Worm (Caenorhabditis elegans): ENCODE results near the gene sup-37.
"Not testable (repeated sequence)": the region's sequence is repeated elsewhere in the genome, so short reads cannot be mapped to it uniquely, and the experiment has no call there.

sup-37 gene

ce11 chrV:8796889-8797288 is 10.5 kb downstream of the sup-37 start:
- no peak for TF ChIP-seq F13C5.2 (tag; optimal IDR thresholded peaks at IDR 0.05)
- no peak for TF ChIP-seq tra-4 (tag; optimal IDR thresholded peaks at IDR 0.05)
- peak; percentile 12 for TF ChIP-seq B0310.2 (tag; optimal IDR thresholded peaks at IDR 0.05)

DNA sequence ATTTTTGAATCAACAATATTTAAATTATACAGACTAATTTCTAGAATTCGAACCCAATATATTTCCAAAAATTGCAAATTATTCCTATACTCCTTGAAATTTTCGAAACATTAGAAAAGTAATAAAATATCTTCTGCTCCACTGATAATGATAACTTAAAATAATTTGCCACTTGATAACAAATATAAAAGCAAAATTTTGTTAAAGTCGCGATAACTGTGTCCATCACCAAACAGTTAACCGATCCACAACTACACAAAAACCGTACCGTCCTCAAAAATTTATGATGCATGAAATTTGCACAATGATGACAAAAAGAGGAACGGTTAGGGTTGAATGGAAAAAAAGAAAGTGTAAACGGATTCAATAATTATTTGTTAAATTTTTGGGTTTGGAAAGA is 12.1 kb downstream of the sup-37 start:
- TF ChIP-seq aly-1 (tag; optimal IDR thresholded peaks at IDR 0.05): no peak
- TF ChIP-seq B0310.2 (tag; optimal IDR thresholded peaks at IDR 0.05): no peak
- TF ChIP-seq tra-4 (tag; optimal IDR thresholded peaks at IDR 0.05): no peak
- no peak for TF ChIP-seq tbx-11 (GFP tag; IDR thresholded peaks at IDR 0.05)
- no peak for TF ChIP-seq hmbx-1 (tag; optimal IDR thresholded peaks at IDR 0.05)
- TF ChIP-seq hnd-1 (tag; optimal IDR thresholded peaks at IDR 0.05): no peak
- no peak for TF ChIP-seq ets-7 (tag; optimal IDR thresholded peaks at IDR 0.05)

DNA sequence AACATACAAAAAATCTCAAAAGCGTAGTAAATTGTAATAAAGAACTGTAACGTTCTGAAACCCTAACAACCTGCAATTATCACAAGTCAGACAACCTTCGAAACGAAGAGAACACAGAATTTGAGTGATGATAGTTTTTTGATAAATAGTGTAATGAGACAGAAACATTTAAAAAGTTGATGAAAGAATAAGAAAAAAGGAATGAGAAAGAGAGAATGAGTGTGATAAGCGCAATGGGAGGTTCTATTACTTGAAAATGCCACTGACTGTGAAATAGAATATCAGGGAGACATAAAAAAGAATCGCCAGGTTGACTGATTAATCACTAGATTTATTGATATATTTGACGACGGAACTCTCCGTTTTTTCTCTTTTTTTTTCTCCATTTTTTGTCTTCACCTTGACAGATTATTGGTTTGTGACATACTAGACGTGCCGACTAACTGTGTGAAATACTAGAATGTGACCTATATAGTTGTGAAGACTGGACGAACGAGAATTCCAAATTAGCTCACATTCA is 13.0 kb downstream of the sup-37 start:
- no peak for TF ChIP-seq scrt-1 (GFP tag; IDR thresholded peaks at IDR 0.05)

DNA sequence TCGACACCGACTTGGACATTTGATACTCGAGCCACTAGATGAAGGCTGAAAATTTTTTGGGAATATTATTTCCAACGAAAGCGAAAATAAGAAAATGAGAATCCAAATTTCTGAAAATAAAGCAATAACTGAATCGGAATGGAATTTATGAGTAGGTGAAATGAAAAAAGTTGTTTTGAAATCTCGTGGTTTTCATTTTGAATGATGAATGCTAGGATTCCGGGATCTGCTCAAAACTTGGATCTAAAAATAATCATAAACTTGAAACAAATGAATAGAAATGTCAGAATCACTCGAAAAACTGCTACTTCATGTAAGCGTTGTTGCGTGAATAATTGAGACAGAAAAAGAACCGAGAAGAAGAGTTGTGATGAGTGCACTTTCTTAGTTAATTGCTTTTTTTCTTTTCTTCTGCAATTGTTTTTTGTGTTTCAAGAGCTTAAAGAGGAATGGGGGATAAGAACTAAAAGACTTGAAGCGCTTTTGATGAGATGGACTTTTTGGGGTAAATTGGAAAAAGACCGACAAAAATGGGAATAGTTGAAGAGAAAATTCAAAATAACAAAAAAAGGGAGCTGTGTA is 14.7 kb downstream of the sup-37 start, which contains the start of gene magu-2:
Gene magu-2, minus strand, starts transcription at position 51 of the 582 bp plus-strand sequence.
- TF ChIP-seq scrt-1 (GFP tag; IDR thresholded peaks at IDR 0.05): no peak
- no peak for TF ChIP-seq hmbx-1 (tag; optimal IDR thresholded peaks at IDR 0.05)
- no peak for TF ChIP-seq tbx-37 (GFP tag; conservative IDR thresholded peaks at IDR 0.05)
- TF ChIP-seq ceh-36 (tag; optimal IDR thresholded peaks at IDR 0.05): no peak
- no peak for TF ChIP-seq aly-1 (tag; optimal IDR thresholded peaks at IDR 0.05)
- no peak for TF ChIP-seq pes-1 (GFP tag; IDR thresholded peaks at IDR 0.05)
- no peak for TF ChIP-seq ama-1 (optimal IDR thresholded peaks at IDR 0.05)
- TF ChIP-seq ceh-13 (GFP tag; optimal IDR thresholded peaks at IDR 0.05): no peak
- TF ChIP-seq ets-7 (tag; optimal IDR thresholded peaks at IDR 0.05): no peak
- TF ChIP-seq F13C5.2 (tag; optimal IDR thresholded peaks at IDR 0.05): no peak
- no peak for TF ChIP-seq sea-1 (GFP tag; conservative IDR thresholded peaks at IDR 0.05)
- no peak for TF ChIP-seq hmg-4 (GFP tag; optimal IDR thresholded peaks at IDR 0.05)
- TF ChIP-seq hnd-1 (tag; optimal IDR thresholded peaks at IDR 0.05): no peak
- no peak for TF ChIP-seq flt-1 (GFP tag; IDR thresholded peaks at IDR 0.05)

- TF ChIP-seq scrt-1 (GFP tag; IDR thresholded peaks at IDR 0.05): no peak
- no peak for TF ChIP-seq tbx-37 (GFP tag; conservative IDR thresholded peaks at IDR 0.05)
- no peak for TF ChIP-seq B0310.2 (tag; optimal IDR thresholded peaks at IDR 0.05)
- no peak for TF ChIP-seq F13C5.2 (tag; optimal IDR thresholded peaks at IDR 0.05)
- no peak for TF ChIP-seq ceh-13 (GFP tag; optimal IDR thresholded peaks at IDR 0.05)
- TF ChIP-seq tra-4 (tag; optimal IDR thresholded peaks at IDR 0.05): no peak
- no peak for TF ChIP-seq tbx-11 (GFP tag; IDR thresholded peaks at IDR 0.05)
- no peak for TF ChIP-seq sea-1 (GFP tag; conservative IDR thresholded peaks at IDR 0.05)
- no peak for TF ChIP-seq ama-1 (optimal IDR thresholded peaks at IDR 0.05)
Observed at ce11 chrV:8802252-8802651, 15.9 kb downstream of the sup-37 start.

DNA sequence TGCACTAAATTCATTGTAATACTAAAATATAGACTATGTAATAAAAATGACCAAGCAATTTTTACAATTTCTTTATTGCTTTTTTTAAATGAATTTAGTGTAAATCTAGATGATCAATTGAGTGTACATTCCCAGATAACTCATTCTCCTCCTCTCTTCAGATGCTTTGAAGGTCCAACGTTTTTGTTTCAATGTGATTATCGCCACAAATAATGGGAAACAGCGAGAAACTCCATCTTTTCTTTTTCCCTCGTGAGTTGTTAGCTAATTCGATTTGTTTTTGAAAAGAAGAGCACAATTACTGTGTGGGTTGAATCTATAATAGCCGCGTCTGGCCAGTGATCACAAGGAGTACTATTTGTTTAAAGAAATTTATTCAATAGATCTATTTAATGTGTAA is 18.7 kb downstream of the sup-37 start:
- TF ChIP-seq B0310.2 (tag; optimal IDR thresholded peaks at IDR 0.05): no peak
- TF ChIP-seq F13C5.2 (tag; optimal IDR thresholded peaks at IDR 0.05): no peak
- no peak for TF ChIP-seq ceh-13 (GFP tag; optimal IDR thresholded peaks at IDR 0.05)
- no peak for TF ChIP-seq ets-7 (tag; optimal IDR thresholded peaks at IDR 0.05)
- TF ChIP-seq ceh-36 (tag; optimal IDR thresholded peaks at IDR 0.05): no peak
- no peak for TF ChIP-seq hmg-4 (GFP tag; optimal IDR thresholded peaks at IDR 0.05)
- TF ChIP-seq tbx-37 (GFP tag; conservative IDR thresholded peaks at IDR 0.05): no peak
- TF ChIP-seq flt-1 (GFP tag; IDR thresholded peaks at IDR 0.05): no peak
- TF ChIP-seq tbx-11 (GFP tag; IDR thresholded peaks at IDR 0.05): no peak

DNA sequence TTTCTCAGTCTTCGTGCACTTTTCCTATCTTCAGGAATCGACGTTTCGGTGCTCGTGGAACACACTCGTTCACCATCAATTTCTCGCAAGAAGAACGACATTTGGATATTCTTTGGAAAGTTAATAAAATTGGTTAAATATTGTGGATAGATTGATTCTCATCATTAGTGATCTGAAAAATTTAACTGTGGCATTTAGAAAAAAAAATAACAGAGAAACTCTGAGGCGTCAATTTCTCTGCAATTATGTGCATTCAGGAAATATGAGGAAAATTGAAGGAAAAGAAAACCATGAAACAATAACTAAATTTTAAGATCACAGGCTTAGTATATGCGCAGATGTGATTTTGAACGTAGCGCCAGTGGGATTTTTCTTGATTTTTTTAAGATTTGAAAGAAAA is 33.5 kb downstream of the sup-37 start, which contains the start of gene rpm-1:
Gene rpm-1, minus strand, starts transcription at position 101 of the 400 bp plus-strand sequence.
- not testable (repeated sequence) for TF ChIP-seq tbx-11 (GFP tag; IDR thresholded peaks at IDR 0.05); tra-4 (tag; optimal IDR thresholded peaks at IDR 0.05); ceh-13 (GFP tag; optimal IDR thresholded peaks at IDR 0.05)

DNA sequence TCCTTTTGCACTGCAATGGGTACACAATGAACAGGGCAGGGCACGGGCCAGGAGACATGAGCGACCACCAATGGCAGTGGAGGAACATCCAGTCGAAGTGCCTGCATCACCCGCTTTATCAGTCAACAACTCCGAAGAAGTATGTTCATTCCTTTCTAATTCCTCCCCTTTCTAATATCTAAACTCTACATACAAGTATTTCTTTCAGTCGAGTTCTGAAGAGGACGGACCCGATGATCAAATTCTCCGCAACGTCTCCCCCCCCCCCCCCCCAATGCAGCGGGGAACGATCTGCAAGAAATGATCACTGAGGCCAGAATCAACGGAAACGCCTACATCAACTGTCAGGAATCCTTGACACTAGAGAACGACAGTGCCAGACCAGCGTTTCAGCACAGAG is 49.0 kb downstream of the sup-37 start, which contains the start of gene F07B7.7:
Gene F07B7.7, plus strand, starts transcription at position 301 of the 400 bp plus-strand sequence.
- TF ChIP-seq tbx-11 (GFP tag; IDR thresholded peaks at IDR 0.05); ceh-13 (GFP tag; optimal IDR thresholded peaks at IDR 0.05); scrt-1 (GFP tag; IDR thresholded peaks at IDR 0.05): not testable (repeated sequence)

Data from whole organism, early embryonic.